Fruit fly (Drosophila melanogaster) whole organism, embryonic: ENCODE data around the gene sdt.
A peak's percentile ranks its signal among the peaks of the same experiment; 100 is the strongest.

Source experiments
- ATbp ChIP-seq: fragments of 200-800 bp; sonication (Bioruptor generic); optimal IDR thresholded peaks from 2 replicates; lab custom pipeline; 2017; ENCODE audit warnings: missing biosample characterization, mild to moderate bottlenecking, missing genetic modification characterization, missing genetic modification reagents
- Adf1 ChIP-seq: fragments of 200-800 bp; sonication (Bioruptor generic); IDR thresholded peaks from 2 replicates; pipeline ENCODE4 v1.3.6; 2022; ENCODE audit warnings: missing biosample characterization, missing genetic modification characterization
- Atf6 ChIP-seq: fragments of 200-800 bp; sonication (Bioruptor generic); IDR thresholded peaks from 2 replicates; pipeline ENCODE4 v1.3.6; 2022; ENCODE audit warnings: missing biosample characterization, missing genetic modification characterization
- Bgb ChIP-seq: fragments of 200-800 bp; sonication (Bioruptor generic); IDR thresholded peaks from 2 replicates; pipeline ENCODE4 v1.3.6; 2022; ENCODE audit warnings: missing biosample characterization, missing genetic modification characterization; ENCODE audit not compliant: partially characterized antibody
- CG10321 ChIP-seq: fragments of 200-800 bp; sonication (Bioruptor generic); IDR thresholded peaks from 2 replicates; pipeline ENCODE4 v1.3.6; 2022; ENCODE audit warnings: missing biosample characterization, missing genetic modification characterization
- CG12155 ChIP-seq: fragments of 200-800 bp; sonication (Bioruptor generic); optimal IDR thresholded peaks from 3 replicates; lab custom pipeline; 2016; ENCODE audit warnings: missing biosample characterization, missing genetic modification characterization
- CG13287 ChIP-seq: fragments of 200-800 bp; sonication (Bioruptor generic); IDR thresholded peaks from 2 replicates; pipeline ENCODE4 v1.3.6; 2022; ENCODE audit warnings: missing biosample characterization, missing genetic modification characterization; ENCODE audit not compliant: partially characterized antibody
- CG1647 ChIP-seq: fragments of 200-800 bp; sonication (Bioruptor generic); optimal IDR thresholded peaks from 3 replicates; lab custom pipeline; 2016; ENCODE audit warnings: missing biosample characterization, missing genetic modification characterization
- CG16779 ChIP-seq: fragments of 200-800 bp; sonication (Bioruptor generic); IDR thresholded peaks from 2 replicates; pipeline ENCODE4 v1.3.6; 2022; ENCODE audit warnings: missing biosample characterization, missing genetic modification characterization
- CG16813 ChIP-seq: fragments of 200-800 bp; sonication (Bioruptor generic); IDR thresholded peaks from 3 replicates; pipeline ENCODE4 v1.3.6; 2022; ENCODE audit warnings: missing biosample characterization, missing genetic modification characterization; ENCODE audit not compliant: partially characterized antibody
- CG17385 ChIP-seq: fragments of 200-800 bp; sonication (Bioruptor generic); optimal IDR thresholded peaks from 3 replicates; lab custom pipeline; 2018; ENCODE audit warnings: missing biosample characterization, mild to moderate bottlenecking, missing genetic modification characterization
- CG34224 ChIP-seq: fragments of 200-800 bp; sonication (Bioruptor generic); IDR thresholded peaks from 3 replicates; pipeline ENCODE4 v1.3.6; 2022; ENCODE audit warnings: missing biosample characterization, missing genetic modification characterization; ENCODE audit not compliant: partially characterized antibody
- CG3838 ChIP-seq: fragments of 200-800 bp; sonication (Bioruptor generic); optimal IDR thresholded peaks from 3 replicates; lab custom pipeline; 2016; ENCODE audit warnings: missing biosample characterization, missing genetic modification characterization
- CG7357 ChIP-seq: fragments of 200-800 bp; sonication (Bioruptor generic); IDR thresholded peaks from 3 replicates; pipeline ENCODE4 v1.3.6; 2022; ENCODE audit warnings: missing biosample characterization, missing genetic modification characterization
- D ChIP-seq, 2 experiments: fragments of 200-800 bp in 1 of 2; fragments of >200 bp in 1 of 2; sonication (Bioruptor generic) in 1 of 2; optimal IDR thresholded peaks; 2 replicates in 1 of 2; 3 replicates in 1 of 2; lab custom pipeline; 2017; ENCODE audit warnings: mild to moderate bottlenecking in 1 of 2, missing biosample characterization in 1 of 2, missing genetic modification characterization in 1 of 2, missing genetic modification reagents in 1 of 2
- Dad ChIP-seq: fragments of 200-800 bp; sonication (Bioruptor generic); optimal IDR thresholded peaks from 3 replicates; lab custom pipeline; 2016; ENCODE audit warnings: missing biosample characterization, missing genetic modification characterization
- Elba2 ChIP-seq: fragments of 200-800 bp; sonication (Bioruptor generic); optimal IDR thresholded peaks from 3 replicates; lab custom pipeline; 2016; ENCODE audit warnings: missing biosample characterization, missing genetic modification characterization
- Fer1 ChIP-seq: fragments of 200-800 bp; sonication (Bioruptor generic); optimal IDR thresholded peaks from 2 replicates; lab custom pipeline; 2017; ENCODE audit warnings: missing biosample characterization, mild to moderate bottlenecking, missing genetic modification characterization
- Gsc ChIP-seq: fragments of 200-800 bp; sonication (Bioruptor generic); IDR thresholded peaks from 2 replicates; pipeline ENCODE4 v1.3.6; 2022; ENCODE audit warnings: missing biosample characterization, missing genetic modification characterization
- Mes4 ChIP-seq: fragments of 200-800 bp; sonication (Bioruptor generic); optimal IDR thresholded peaks from 2 replicates; lab custom pipeline; 2016; ENCODE audit warnings: missing biosample characterization, missing genetic modification characterization
- Oaz ChIP-seq: fragments of 200-800 bp; sonication (Bioruptor generic); IDR thresholded peaks from 2 replicates; pipeline ENCODE4 v1.3.6; 2022; ENCODE audit warnings: missing biosample characterization, missing genetic modification characterization
- Side ChIP-seq: fragments of 200-800 bp; sonication (Bioruptor generic); optimal IDR thresholded peaks from 2 replicates; lab custom pipeline; 2016; ENCODE audit warnings: missing biosample characterization, missing genetic modification characterization
- Xrp1 ChIP-seq: fragments of 200-800 bp; sonication (Bioruptor generic); IDR thresholded peaks from 2 replicates; pipeline ENCODE4 v1.3.6; 2022; ENCODE audit warnings: missing biosample characterization, missing genetic modification characterization
- ac ChIP-seq: fragments of 200-800 bp; sonication (Bioruptor generic); optimal IDR thresholded peaks from 3 replicates; lab custom pipeline; 2017; ENCODE audit warnings: missing biosample characterization, mild to moderate bottlenecking, missing genetic modification characterization
- cg ChIP-seq: fragments of 200-800 bp; sonication (Bioruptor generic); optimal IDR thresholded peaks from 3 replicates; lab custom pipeline; 2019; ENCODE audit warnings: missing biosample characterization, mild to moderate bottlenecking, missing genetic modification characterization, moderate library complexity
- crp ChIP-seq, 2 experiments: fragments of 200-800 bp; sonication (Bioruptor generic); optimal IDR thresholded peaks; 2 replicates in 1 of 2; 3 replicates in 1 of 2; lab custom pipeline; 2017; ENCODE audit warnings: missing biosample characterization in 2 of 2, missing genetic modification characterization in 2 of 2, mild to moderate bottlenecking in 1 of 2, moderate library complexity in 1 of 2
- dati ChIP-seq: fragments of 200-800 bp; sonication (Bioruptor generic); IDR thresholded peaks from 2 replicates; pipeline ENCODE4 v1.3.6; 2022; ENCODE audit warnings: missing biosample characterization, missing genetic modification characterization
- ftz-f1 ChIP-seq: fragments of 200-800 bp; sonication (Bioruptor generic); optimal IDR thresholded peaks from 2 replicates; lab custom pipeline; 2016; ENCODE audit warnings: missing biosample characterization, missing genetic modification characterization
- gsb ChIP-seq: fragments of 200-800 bp; sonication (Bioruptor generic); IDR thresholded peaks from 2 replicates; pipeline ENCODE4 v1.3.6; 2022; ENCODE audit warnings: missing biosample characterization, missing genetic modification characterization
- klu ChIP-seq: fragments of 200-800 bp; sonication (Bioruptor generic); IDR thresholded peaks from 2 replicates; pipeline ENCODE4 v1.3.6; 2022; ENCODE audit warnings: missing biosample characterization, missing genetic modification characterization
- nom ChIP-seq: fragments of 200-800 bp; sonication (Bioruptor generic); optimal IDR thresholded peaks from 2 replicates; lab custom pipeline; 2017; ENCODE audit warnings: missing biosample characterization, missing genetic modification characterization, mild to moderate bottlenecking, moderate library complexity, missing genetic modification reagents
- prd ChIP-seq, 3 experiments: fragments of >200 bp in 2 of 3; fragments of 200-800 bp in 1 of 3; sonication (Bioruptor generic) in 1 of 3; optimal IDR thresholded peaks in 2 of 3; IDR thresholded peaks in 1 of 3; 2 replicates in 2 of 3; 3 replicates in 1 of 3; pipeline versions ENCODE4 v1.3.6 to Lab custom; 2017 to 2022; ENCODE audit warnings: missing biosample characterization in 1 of 3, missing genetic modification characterization in 1 of 3
- slbo ChIP-seq: fragments of 200-800 bp; sonication (Bioruptor generic); IDR thresholded peaks from 2 replicates; pipeline ENCODE4 v1.3.6; 2022; ENCODE audit warnings: missing biosample characterization, missing genetic modification characterization
- sna ChIP-seq: fragments of 200-800 bp; sonication (Bioruptor generic); IDR thresholded peaks from 2 replicates; pipeline ENCODE4 v1.3.6; 2022; ENCODE audit warnings: missing biosample characterization, missing genetic modification characterization; ENCODE audit not compliant: partially characterized antibody
- sqz ChIP-seq: fragments of 200-800 bp; sonication (Bioruptor generic); optimal IDR thresholded peaks from 3 replicates; lab custom pipeline; 2018; ENCODE audit warnings: missing biosample characterization, mild to moderate bottlenecking, missing genetic modification characterization
- stwl ChIP-seq: fragments of 200-800 bp; sonication (Bioruptor generic); optimal IDR thresholded peaks from 3 replicates; lab custom pipeline; 2018; ENCODE audit warnings: missing biosample characterization, mild to moderate bottlenecking, missing genetic modification characterization, moderate library complexity
- trem ChIP-seq: fragments of 200-800 bp; optimal IDR thresholded peaks from 3 replicates; lab custom pipeline; 2019; ENCODE audit warnings: missing biosample characterization, mild to moderate bottlenecking, missing genetic modification characterization, moderate library complexity

Gene sdt

dm6 chrX:8229918-8230699, 51.8 kb downstream of the sdt start (continued):
- TF ChIP-seq ac (GFP tag; lab: Kevin White, UChicago): peak; percentile 64
- TF ChIP-seq CG13287: no peak
- TF ChIP-seq CG12155 (GFP tag; lab: Kevin White, UChicago): peak; percentile 7
- TF ChIP-seq crp (GFP tag; optimal IDR thresholded peaks at IDR 0.05; lab: Kevin White, UChicago): peak in 1 of 2 experiments; percentile 3
- TF ChIP-seq slbo (GFP tag; lab: Robert Waterston, UW): no peak
- no peak for TF ChIP-seq Dad (GFP tag; lab: Kevin White, UChicago)
- peak; percentile 15 for TF ChIP-seq CG1647
- peak; percentile 41 for TF ChIP-seq CG17385 (GFP tag; lab: Kevin White, UChicago)
- TF ChIP-seq CG10321 (GFP tag; lab: Robert Waterston, UW): no peak
- TF ChIP-seq CG34224 (GFP tag; lab: Robert Waterston, UW): no peak
- peak; percentile 29 for TF ChIP-seq Mes4 (GFP tag; lab: Kevin White, UChicago)
- peak; percentile 12 for TF ChIP-seq CG3838
- no peak for TF ChIP-seq dati (GFP tag; lab: Robert Waterston, UW)
- no peak for TF ChIP-seq CG16779 (GFP tag; lab: Robert Waterston, UW)
- no peak for TF ChIP-seq sna (GFP tag; lab: Robert Waterston, UW)

DNA sequence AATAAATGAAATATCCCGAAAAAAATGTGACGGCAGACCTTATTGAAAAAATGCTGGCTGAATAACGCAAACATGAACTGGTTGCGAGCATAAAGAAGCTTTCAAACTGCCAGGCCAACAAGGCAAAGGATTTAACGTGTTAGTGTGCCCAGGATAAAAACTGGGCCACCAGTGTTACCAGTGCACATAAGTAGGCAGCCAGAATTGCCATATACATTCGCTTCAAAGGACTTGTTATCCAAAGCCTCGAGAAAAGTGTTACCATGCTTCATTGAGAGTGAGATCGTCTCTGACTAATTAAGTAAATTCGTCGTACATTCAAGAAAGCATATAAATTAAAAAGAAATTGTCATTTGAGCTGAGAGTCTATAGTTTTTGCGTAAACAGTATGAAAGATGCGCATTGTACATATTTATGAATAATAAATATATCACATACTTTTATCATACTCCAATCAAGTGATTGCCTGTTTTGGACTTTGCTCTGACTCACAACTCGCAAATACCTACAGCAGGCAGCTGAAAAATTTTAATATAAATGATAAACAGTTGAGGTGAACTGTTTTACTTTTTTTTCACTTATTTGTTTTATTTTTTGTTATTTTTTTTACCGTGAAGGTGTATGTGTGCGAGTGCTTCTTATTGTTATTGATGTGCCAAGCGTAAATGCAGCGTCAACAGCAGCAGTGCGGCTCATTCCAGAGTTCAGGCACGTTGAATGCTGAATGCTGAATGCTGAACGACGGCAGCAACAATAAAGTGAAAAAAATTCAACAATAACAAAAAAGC, 53.1 kb downstream of the sdt start:
- TF ChIP-seq Elba2 (GFP tag; lab: Kevin White, UChicago): peak; percentile 14
- no peak for TF ChIP-seq D (optimal IDR thresholded peaks at IDR 0.05; lab: Kevin White, UChicago)
- no peak for TF ChIP-seq D (GFP tag; optimal IDR thresholded peaks at IDR 0.05; lab: Kevin White, UChicago)
- TF ChIP-seq prd (optimal IDR thresholded peaks at IDR 0.05; lab: Kevin White, UChicago): no peak
- TF ChIP-seq prd (GFP tag; IDR thresholded peaks at IDR 0.05; lab: Robert Waterston, UW): no peak
- TF ChIP-seq nom: peak; percentile 56
- TF ChIP-seq Atf6: no peak
- no peak for TF ChIP-seq ftz-f1 (GFP tag; lab: Kevin White, UChicago)
- TF ChIP-seq Adf1 (GFP tag; lab: Robert Waterston, UW): no peak
- no peak for TF ChIP-seq CG12155 (GFP tag; lab: Kevin White, UChicago)
- TF ChIP-seq Gsc (GFP tag; lab: Robert Waterston, UW): no peak
- TF ChIP-seq CG7357 (GFP tag; lab: Robert Waterston, UW): no peak
- TF ChIP-seq Bgb: no peak
- no peak for TF ChIP-seq cg (GFP tag; lab: Kevin White, UChicago)
- no peak for TF ChIP-seq Fer1 (GFP tag; lab: Kevin White, UChicago)
- 0 out of 3 replicates have a peak, but pooled peaks have one; percentile 21 for TF ChIP-seq CG16813 (GFP tag; lab: Robert Waterston, UW)
- no peak for TF ChIP-seq Side (GFP tag; lab: Kevin White, UChicago)
- no peak for TF ChIP-seq gsb (GFP tag; lab: Robert Waterston, UW)
- no peak for TF ChIP-seq klu (GFP tag; lab: Robert Waterston, UW)
- TF ChIP-seq stwl (tag; lab: Kevin White, UChicago): peak; percentile 91
- TF ChIP-seq Xrp1 (GFP tag; lab: Robert Waterston, UW): no peak
- peak; percentile 20 for TF ChIP-seq sqz
- TF ChIP-seq Oaz: no peak
- TF ChIP-seq ATbp (GFP tag; lab: Kevin White, UChicago): peak; percentile 12
- no peak for TF ChIP-seq trem (tag; lab: Kevin White, UChicago)
